Fruit fly (Drosophila melanogaster): ENCODE results near the gene Cnx99A.

The Cnx99A gene

DNA sequence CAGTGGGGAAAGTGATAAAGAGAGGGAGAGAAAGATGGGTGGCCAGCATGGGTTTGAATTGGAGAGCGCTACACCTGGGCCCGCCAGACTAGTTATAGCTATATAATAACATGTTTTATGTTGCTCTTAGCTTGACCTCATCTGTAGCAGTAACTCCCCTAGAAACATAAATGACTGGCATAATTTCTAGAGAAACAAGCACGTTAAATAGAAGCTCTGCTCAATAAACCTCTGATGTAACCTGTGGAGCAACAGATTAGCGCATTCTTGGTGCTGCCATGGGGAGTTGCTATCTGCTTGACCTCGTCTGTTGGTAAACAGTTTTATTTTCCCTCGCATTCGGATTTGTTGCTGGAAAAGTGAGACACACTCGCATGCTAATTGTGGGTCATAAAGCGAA is 771 bp downstream of the Cnx99A start (continued):
- peak; percentile 43 for TF ChIP-seq CG17568 (GFP tag; optimal IDR thresholded peaks at IDR 0.05)
- 0 out of 2 replicates have a peak, but pooled peaks have one; percentile 8 for TF ChIP-seq H2.0 (GFP tag; IDR thresholded peaks at IDR 0.05)
- no peak for TF ChIP-seq CG33557 (GFP tag; optimal IDR thresholded peaks at IDR 0.05)
- peak; percentile 60 for TF ChIP-seq onecut (GFP tag; IDR thresholded peaks at IDR 0.05)
- peak; percentile 81 for TF ChIP-seq Ptx1 (GFP tag; IDR thresholded peaks at IDR 0.05)
- no peak for TF ChIP-seq mld (GFP tag; IDR thresholded peaks at IDR 0.05; ENCODE audit: partially characterized antibody)
- peak; percentile 40 for TF ChIP-seq CG1602 (GFP tag; optimal IDR thresholded peaks at IDR 0.05)
- TF ChIP-seq Six4 (GFP tag; optimal IDR thresholded peaks at IDR 0.05), result peak; percentile 38
- TF ChIP-seq Nf-YA (GFP tag; IDR thresholded peaks at IDR 0.05), result no peak
- TF ChIP-seq CG5245 (GFP tag; optimal IDR thresholded peaks at IDR 0.05), result peak; percentile 30
- peak; percentile 2 for TF ChIP-seq tio (GFP tag; optimal IDR thresholded peaks at IDR 0.05)
- no peak for TF ChIP-seq CG18476 (GFP tag; optimal IDR thresholded peaks at IDR 0.05)
- no peak for TF ChIP-seq knrl (GFP tag; IDR thresholded peaks at IDR 0.05; ENCODE audit: partially characterized antibody)
- peak; percentile 48 for TF ChIP-seq twi (tag; optimal IDR thresholded peaks at IDR 0.05)
- TF ChIP-seq corto (GFP tag; optimal IDR thresholded peaks at IDR 0.05), result no peak
- peak; percentile 31 for TF ChIP-seq CG6683 (GFP tag; optimal IDR thresholded peaks at IDR 0.05)
- no peak; the same call in 1 of the 2 replicates for TF ChIP-seq Ada2b (GFP tag; IDR thresholded peaks at IDR 0.05)
- TF ChIP-seq Antp (GFP tag; optimal IDR thresholded peaks at IDR 0.05), result peak; percentile 41
- TF ChIP-seq CG8089 (GFP tag; optimal IDR thresholded peaks at IDR 0.05), result peak; percentile 35
- TF ChIP-seq CG14441 (GFP tag; IDR thresholded peaks at IDR 0.05), result 0 out of 2 replicates have a peak, but pooled peaks have one; percentile 33
- peak; percentile 60 for TF ChIP-seq CG6654 (GFP tag; optimal IDR thresholded peaks at IDR 0.05)
- peak; percentile 60 for TF ChIP-seq CG10209 (GFP tag; optimal IDR thresholded peaks at IDR 0.05)
- TF ChIP-seq Dll (GFP tag; IDR thresholded peaks at IDR 0.05; ENCODE audit: partially characterized antibody), result no peak
- TF ChIP-seq lab (GFP tag; optimal IDR thresholded peaks at IDR 0.05), result peak; percentile 72
- TF ChIP-seq Chrac-16 (GFP tag; optimal IDR thresholded peaks at IDR 0.05), result peak; percentile 50
- peak; percentile 75 for TF ChIP-seq CG31441 (GFP tag; IDR thresholded peaks at IDR 0.05)
- no peak for TF ChIP-seq ash1 (GFP tag; optimal IDR thresholded peaks at IDR 0.05)
- no peak for TF ChIP-seq CG3065 (GFP tag; optimal IDR thresholded peaks at IDR 0.05)
- no peak for TF ChIP-seq nom (GFP tag; optimal IDR thresholded peaks at IDR 0.05)
- TF ChIP-seq CG15601 (tag; optimal IDR thresholded peaks at IDR 0.05), result peak; percentile 70
- TF ChIP-seq Gsc (GFP tag; IDR thresholded peaks at IDR 0.05), result peak; percentile 11; the same call in 1 of the 2 replicates
- peak; percentile 59 for TF ChIP-seq scrt (GFP tag; optimal IDR thresholded peaks at IDR 0.05)
- TF ChIP-seq Side (GFP tag; optimal IDR thresholded peaks at IDR 0.05), result no peak
- peak; percentile 56; the same call in 1 of the 2 replicates for TF ChIP-seq Rfx (GFP tag; IDR thresholded peaks at IDR 0.05)
- no peak for TF ChIP-seq wek (GFP tag; optimal IDR thresholded peaks at IDR 0.05)
- no peak for TF ChIP-seq hth (optimal IDR thresholded peaks at IDR 0.05)
- peak; percentile 14 for TF ChIP-seq Hr3 (GFP tag; optimal IDR thresholded peaks at IDR 0.05)
- TF ChIP-seq sna (GFP tag; IDR thresholded peaks at IDR 0.05; ENCODE audit: partially characterized antibody), result no peak
- peak; percentile 75 for TF ChIP-seq CG18599 (GFP tag; optimal IDR thresholded peaks at IDR 0.05)
- TF ChIP-seq tx (GFP tag; optimal IDR thresholded peaks at IDR 0.05), result no peak
- TF ChIP-seq Hsf (GFP tag; optimal IDR thresholded peaks at IDR 0.05), result peak; percentile 40
- TF ChIP-seq bcd (GFP tag; optimal IDR thresholded peaks at IDR 0.05), result peak; percentile 71
- no peak for TF ChIP-seq sc (optimal IDR thresholded peaks at IDR 0.05)
- peak; percentile 49 for TF ChIP-seq sc (GFP tag; optimal IDR thresholded peaks at IDR 0.05)
- TF ChIP-seq PHDP (tag; optimal IDR thresholded peaks at IDR 0.05), result peak; percentile 75
- TF ChIP-seq fd3F (GFP tag; optimal IDR thresholded peaks at IDR 0.05), result peak; percentile 24
- no peak for TF ChIP-seq crp (GFP tag; optimal IDR thresholded peaks at IDR 0.05)
- peak; percentile 48 for TF ChIP-seq CG9727 (GFP tag; optimal IDR thresholded peaks at IDR 0.05)
- TF ChIP-seq MTF-1 (GFP tag; optimal IDR thresholded peaks at IDR 0.05; ENCODE audit: borderline replicate concordance), result peak; percentile 5
- TF ChIP-seq B-H2 (GFP tag; optimal IDR thresholded peaks at IDR 0.05), result peak; percentile 61
